Worm (Caenorhabditis elegans) whole organism, L2 larva: ENCODE measurements around the gene ify-1.

ENCODE experiments used
- C34F6.9 ChIP-seq: fragments of 150-350 bp; optimal IDR thresholded peaks from 2 replicates; lab custom pipeline; 2014; ENCODE audit warnings: missing biosample characterization, missing genetic modification characterization
- F13H6.1 ChIP-seq: sonication (generic microtip); optimal IDR thresholded peaks from 2 replicates; lab custom pipeline; 2016; ENCODE audit warnings: missing genetic modification characterization, missing compliant biosample characterization
- R02D3.7 ChIP-seq: fragments of 150-350 bp; optimal IDR thresholded peaks from 2 replicates; lab custom pipeline; 2014; ENCODE audit warnings: missing biosample characterization, missing genetic modification characterization
- Y55F3AM.14 ChIP-seq: fragments of 200-800 bp; sonication (Bioruptor generic); optimal IDR thresholded peaks from 2 replicates; lab custom pipeline; 2018; ENCODE audit warnings: mild to moderate bottlenecking, missing genetic modification characterization, missing compliant biosample characterization
- ZK546.5 ChIP-seq: sonication (generic microtip); optimal IDR thresholded peaks from 2 replicates; lab custom pipeline; 2017; ENCODE audit warnings: missing biosample characterization, missing genetic modification characterization
- aly-2 ChIP-seq: fragments of 150-350 bp; optimal IDR thresholded peaks from 2 replicates; lab custom pipeline; 2014; ENCODE audit warnings: missing biosample characterization, missing genetic modification characterization
- ama-1 ChIP-seq: fragments of 150-350 bp; optimal IDR thresholded peaks from 2 replicates; lab custom pipeline; 2018; ENCODE audit warnings: inconsistent platforms
- crh-2 ChIP-seq: sonication (generic microtip); optimal IDR thresholded peaks from 2 replicates; lab custom pipeline; 2017; ENCODE audit warnings: missing biosample characterization, missing genetic modification characterization
- egl-27 ChIP-seq: sonication (generic microtip); optimal IDR thresholded peaks from 3 replicates; lab custom pipeline; 2017; ENCODE audit warnings: missing biosample characterization, missing genetic modification reagents, missing genetic modification characterization
- elt-1 ChIP-seq: fragments of 150-350 bp; optimal IDR thresholded peaks from 2 replicates; lab custom pipeline; 2014; ENCODE audit warnings: missing biosample characterization, missing genetic modification characterization
- fos-1 ChIP-seq: fragments of 150-350 bp; optimal IDR thresholded peaks from 2 replicates; lab custom pipeline; 2014; ENCODE audit warnings: missing biosample characterization, missing genetic modification characterization
- gmeb-1 ChIP-seq: fragments of 150-350 bp; optimal IDR thresholded peaks from 2 replicates; lab custom pipeline; 2014; ENCODE audit warnings: missing biosample characterization, missing genetic modification characterization
- lin-13 ChIP-seq: fragments of 150-350 bp; optimal IDR thresholded peaks from 2 replicates; lab custom pipeline; 2014; ENCODE audit warnings: missing biosample characterization, missing genetic modification reagents, missing genetic modification characterization
- lsy-2 ChIP-seq, 2 experiments: fragments of 150-350 bp in 1 of 2; sonication (generic microtip) in 1 of 2; optimal IDR thresholded peaks; 2 replicates each; lab custom pipeline; 2014 to 2017; ENCODE audit warnings: missing biosample characterization in 2 of 2, missing genetic modification characterization in 2 of 2
- mab-5 ChIP-seq: fragments of 150-350 bp; optimal IDR thresholded peaks from 2 replicates; lab custom pipeline; 2014; ENCODE audit warnings: missing biosample characterization, missing genetic modification characterization
- mdl-1 ChIP-seq, 2 experiments: fragments of 150-350 bp in 1 of 2; sonication (generic microtip) in 1 of 2; optimal IDR thresholded peaks; 2 replicates each; lab custom pipeline; 2017; ENCODE audit warnings: missing biosample characterization in 2 of 2, missing genetic modification characterization in 2 of 2
- nhr-10 ChIP-seq: sonication (generic microtip); optimal IDR thresholded peaks from 2 replicates; lab custom pipeline; 2017; ENCODE audit warnings: missing biosample characterization, missing genetic modification characterization
- nhr-11 ChIP-seq: fragments of 150-350 bp; optimal IDR thresholded peaks from 2 replicates; lab custom pipeline; 2014; ENCODE audit warnings: missing biosample characterization, missing genetic modification characterization
- nhr-12 ChIP-seq: fragments of 150-350 bp; optimal IDR thresholded peaks from 2 replicates; lab custom pipeline; 2014; ENCODE audit warnings: missing biosample characterization, missing genetic modification characterization
- nhr-129 ChIP-seq: fragments of 150-350 bp; optimal IDR thresholded peaks from 2 replicates; lab custom pipeline; 2014; ENCODE audit warnings: missing biosample characterization, missing genetic modification characterization
- nhr-23 ChIP-seq: fragments of 150-350 bp; optimal IDR thresholded peaks from 2 replicates; lab custom pipeline; 2014; ENCODE audit warnings: missing biosample characterization, missing genetic modification reagents, missing genetic modification characterization
- nhr-237 ChIP-seq: fragments of 150-350 bp; optimal IDR thresholded peaks from 2 replicates; lab custom pipeline; 2014; ENCODE audit warnings: missing biosample characterization, missing genetic modification characterization
- nhr-25 ChIP-seq: fragments of 150-350 bp; sonication (generic microtip); optimal IDR thresholded peaks from 3 replicates; lab custom pipeline; 2014; ENCODE audit warnings: missing biosample characterization, missing genetic modification characterization
- nhr-6 ChIP-seq: fragments of 150-350 bp; optimal IDR thresholded peaks from 2 replicates; lab custom pipeline; 2014; ENCODE audit warnings: missing biosample characterization, missing genetic modification characterization
- peb-1 ChIP-seq: fragments of 150-350 bp; optimal IDR thresholded peaks from 2 replicates; lab custom pipeline; 2014; ENCODE audit warnings: missing biosample characterization, missing genetic modification characterization
- sem-4 ChIP-seq: fragments of 150-350 bp; optimal IDR thresholded peaks from 2 replicates; lab custom pipeline; 2014; ENCODE audit warnings: missing biosample characterization, missing genetic modification reagents, missing genetic modification characterization
- skn-1 ChIP-seq: sonication (generic microtip); optimal IDR thresholded peaks from 2 replicates; lab custom pipeline; 2017; ENCODE audit warnings: missing biosample characterization, missing genetic modification characterization
- sma-3 ChIP-seq: sonication (generic microtip); optimal IDR thresholded peaks from 2 replicates; lab custom pipeline; 2016; ENCODE audit warnings: missing genetic modification reagents, missing genetic modification characterization, missing compliant biosample characterization
- sma-9 ChIP-seq, 2 experiments: fragments of 150-350 bp in 1 of 2; sonication (generic microtip) in 1 of 2; optimal IDR thresholded peaks; 2 replicates each; lab custom pipeline; 2014 to 2016; ENCODE audit warnings: missing genetic modification characterization in 2 of 2, mild to moderate bottlenecking in 1 of 2, missing biosample characterization in 1 of 2, missing compliant biosample characterization in 1 of 2, missing genetic modification reagents in 1 of 2, moderate library complexity in 1 of 2
- snpc-4 ChIP-seq: fragments of 150-350 bp; optimal IDR thresholded peaks from 2 replicates; lab custom pipeline; 2014; ENCODE audit warnings: missing biosample characterization, missing genetic modification characterization
- unc-39 ChIP-seq: fragments of 150-350 bp; optimal IDR thresholded peaks from 2 replicates; lab custom pipeline; 2014; ENCODE audit warnings: missing biosample characterization, missing genetic modification characterization
- unc-55 ChIP-seq: fragments of 150-350 bp; sonication (generic microtip); optimal IDR thresholded peaks from 3 replicates; lab custom pipeline; 2014; ENCODE audit warnings: missing biosample characterization, missing genetic modification reagents, missing genetic modification characterization
- ztf-1 ChIP-seq: fragments of 200-800 bp; sonication (Bioruptor generic); conservative IDR thresholded peaks from 2 replicates; pipeline ENCODE4 v1.3.6; 2022; ENCODE audit warnings: missing genetic modification characterization, missing compliant biosample characterization
- ztf-4 ChIP-seq: fragments of 150-350 bp; optimal IDR thresholded peaks from 2 replicates; lab custom pipeline; 2014; ENCODE audit warnings: missing biosample characterization, missing genetic modification characterization

ify-1 gene

ce11 chrII:5099649-5100048 is 44.7 kb upstream of the ify-1 start, which contains the start of gene C04G6.6:
Gene C04G6.6 (minus strand): TSS chrII:5099749.
- TF ChIP-seq F13H6.1 (tag; lab: Kevin White, UChicago), result no peak
- TF ChIP-seq mab-5 (tag; lab: Kevin White, UChicago), result no peak
- TF ChIP-seq nhr-237 (tag; lab: Kevin White, UChicago), result no peak
- TF ChIP-seq ztf-4 (tag; lab: Kevin White, UChicago), result no peak
- TF ChIP-seq nhr-25, result no peak
- no peak for TF ChIP-seq sem-4 (tag; lab: Kevin White, UChicago)
- no peak for TF ChIP-seq mdl-1 (tag; optimal IDR thresholded peaks at IDR 0.05; lab: Kevin White, UChicago)
- TF ChIP-seq Y55F3AM.14 (GFP tag; lab: Kevin White, UChicago), result no peak
- TF ChIP-seq ama-1, result no peak
- no peak for TF ChIP-seq unc-55 (GFP tag; lab: Kevin White, UChicago)
- no peak for TF ChIP-seq nhr-11 (tag; lab: Kevin White, UChicago)
- no peak for TF ChIP-seq unc-39

ce11 chrII:5099034-5099433 is 44.1 kb upstream of the ify-1 start:
- TF ChIP-seq lin-13 (GFP tag; lab: Kevin White, UChicago) (no peak), R02D3.7 (no peak), mab-5 (tag; lab: Kevin White, UChicago) (no peak), nhr-6 (tag; lab: Kevin White, UChicago) (no peak), skn-1 (tag; lab: Kevin White, UChicago) (no peak), aly-2 (tag; lab: Kevin White, UChicago) (no peak), F13H6.1 (tag; lab: Kevin White, UChicago) (no peak), peb-1 (tag; lab: Kevin White, UChicago) (no peak), nhr-23 (tag; lab: Kevin White, UChicago) (no peak), nhr-10 (tag; lab: Kevin White, UChicago) (no peak), nhr-129 (tag; lab: Kevin White, UChicago) (no peak), unc-39 (no peak)

ce11 chrII:5093945-5094344 is 39.0 kb upstream of the ify-1 start, which contains the start of gene C04G6.13:
Gene C04G6.13 (plus strand): TSS chrII:5094245.
- TF ChIP-seq ZK546.5 (tag; lab: Kevin White, UChicago), result no peak
- TF ChIP-seq egl-27 (tag; lab: Kevin White, UChicago), result no peak
- TF ChIP-seq ama-1, result no peak
- TF ChIP-seq nhr-25, result no peak

ce11 chrII:5092362-5093281 is 37.6 kb upstream of the ify-1 start, which contains the start of gene C04G6.2:
Gene C04G6.2 (plus strand): TSS chrII:5093231.
- no peak for TF ChIP-seq nhr-12 (tag; lab: Kevin White, UChicago)
- TF ChIP-seq snpc-4 (tag; lab: Kevin White, UChicago), result peak; percentile 5
- TF ChIP-seq fos-1 (tag; lab: Kevin White, UChicago), result peak; percentile 19
- peak; percentile 55 for TF ChIP-seq nhr-129 (tag; lab: Kevin White, UChicago)
- TF ChIP-seq F13H6.1 (tag; lab: Kevin White, UChicago), result peak; percentile 84
- peak; percentile 36 for TF ChIP-seq gmeb-1 (tag; lab: Kevin White, UChicago)
- no peak for TF ChIP-seq elt-1 (tag; lab: Kevin White, UChicago)
- TF ChIP-seq mdl-1 (tag; optimal IDR thresholded peaks at IDR 0.05; lab: Kevin White, UChicago), result peak in 1 of 2 experiments; percentile 36
- TF ChIP-seq egl-27 (tag; lab: Kevin White, UChicago), result peak; percentile 22
- TF ChIP-seq crh-2 (tag; lab: Kevin White, UChicago), result peak; percentile 62
- peak; percentile 75 for TF ChIP-seq C34F6.9 (tag; lab: Kevin White, UChicago)
- no peak for TF ChIP-seq ztf-1 (GFP tag; lab: Robert Waterston, UW)
- peak; percentile 37 for TF ChIP-seq ama-1
- peak; percentile 32 for TF ChIP-seq sma-3 (GFP tag; lab: Kevin White, UChicago)
- peak; percentile 11 for TF ChIP-seq ztf-4 (tag; lab: Kevin White, UChicago)
- TF ChIP-seq lsy-2 (tag; optimal IDR thresholded peaks at IDR 0.05; lab: Kevin White, UChicago), result peak in 1 of 2 experiments; percentile 71
- TF ChIP-seq lin-13 (GFP tag; lab: Kevin White, UChicago), result peak; percentile 31
- TF ChIP-seq sma-9 (GFP tag; optimal IDR thresholded peaks at IDR 0.05; lab: Kevin White, UChicago), result peak; percentile 69
- TF ChIP-seq sma-9 (tag; optimal IDR thresholded peaks at IDR 0.05; lab: Kevin White, UChicago), result no peak
- peak; percentile 51 for TF ChIP-seq unc-55 (GFP tag; lab: Kevin White, UChicago)
- no peak for TF ChIP-seq sem-4 (tag; lab: Kevin White, UChicago)
- peak; percentile 18 for TF ChIP-seq nhr-6 (tag; lab: Kevin White, UChicago)
- no peak for TF ChIP-seq aly-2 (tag; lab: Kevin White, UChicago)
